Fruit fly (Drosophila melanogaster) whole organism, embryonic: ENCODE results near the gene CG9961.

Source experiments
- Aef1 ChIP-seq: fragments of 200-800 bp; sonication (Bioruptor generic); IDR thresholded peaks from 3 replicates; pipeline ENCODE4 v1.3.6; 2022; ENCODE audit warnings: missing biosample characterization, missing genetic modification characterization
- CG10209 ChIP-seq: fragments of 200-800 bp; sonication (Bioruptor generic); optimal IDR thresholded peaks from 3 replicates; lab custom pipeline; 2017; ENCODE audit warnings: missing biosample characterization, mild to moderate bottlenecking, missing genetic modification characterization, missing genetic modification reagents
- CG11247 ChIP-seq: fragments of 200-800 bp; sonication (Bioruptor generic); IDR thresholded peaks from 2 replicates; pipeline ENCODE4 v1.3.6; 2022; ENCODE audit warnings: missing biosample characterization, missing genetic modification characterization
- CG11723 ChIP-seq: fragments of 200-800 bp; sonication (Bioruptor generic); optimal IDR thresholded peaks from 2 replicates; lab custom pipeline; 2017; ENCODE audit warnings: missing biosample characterization, mild to moderate bottlenecking, missing genetic modification characterization
- CG14667 ChIP-seq: fragments of 200-800 bp; sonication (Bioruptor generic); IDR thresholded peaks from 2 replicates; pipeline ENCODE4 v1.3.6; 2022; ENCODE audit warnings: missing biosample characterization, missing genetic modification characterization
- CG17328 ChIP-seq: fragments of 200-800 bp; sonication (Bioruptor generic); IDR thresholded peaks from 2 replicates; pipeline ENCODE4 v1.3.6; 2022; ENCODE audit warnings: missing biosample characterization, missing genetic modification characterization
- CG18619 ChIP-seq: fragments of 200-800 bp; sonication (Bioruptor generic); optimal IDR thresholded peaks from 3 replicates; lab custom pipeline; 2017; ENCODE audit warnings: missing biosample characterization, mild to moderate bottlenecking, missing genetic modification characterization
- CG18764 ChIP-seq: fragments of 200-800 bp; sonication (Bioruptor generic); optimal IDR thresholded peaks from 3 replicates; lab custom pipeline; 2016; ENCODE audit warnings: missing biosample characterization, missing genetic modification characterization
- CG30431 ChIP-seq: fragments of 200-800 bp; sonication (Bioruptor generic); optimal IDR thresholded peaks from 2 replicates; lab custom pipeline; 2017; ENCODE audit warnings: missing biosample characterization, missing genetic modification characterization
- CG3163 ChIP-seq: fragments of 200-800 bp; sonication (Bioruptor generic); optimal IDR thresholded peaks from 3 replicates; lab custom pipeline; 2016; ENCODE audit warnings: missing biosample characterization, missing genetic modification characterization
- CG4730 ChIP-seq: fragments of 200-800 bp; sonication (Bioruptor generic); IDR thresholded peaks from 2 replicates; pipeline ENCODE4 v1.3.6; 2022; ENCODE audit warnings: missing biosample characterization, missing genetic modification characterization
- CG4820 ChIP-seq: fragments of 200-800 bp; sonication (Bioruptor generic); optimal IDR thresholded peaks from 3 replicates; lab custom pipeline; 2016; ENCODE audit warnings: missing biosample characterization, missing genetic modification characterization
- CG6175 ChIP-seq: fragments of 200-800 bp; sonication (Bioruptor generic); IDR thresholded peaks from 3 replicates; pipeline ENCODE4 v1.3.6; 2022; ENCODE audit warnings: missing biosample characterization, missing genetic modification characterization
- CG6654 ChIP-seq: fragments of 200-800 bp; sonication (Bioruptor generic); optimal IDR thresholded peaks from 2 replicates; lab custom pipeline; 2017; ENCODE audit warnings: missing biosample characterization, mild to moderate bottlenecking, missing genetic modification characterization
- CG7271 ChIP-seq: fragments of 200-800 bp; sonication (Bioruptor generic); optimal IDR thresholded peaks from 2 replicates; lab custom pipeline; 2018; ENCODE audit warnings: missing biosample characterization, mild to moderate bottlenecking, missing genetic modification characterization, moderate library complexity
- CG7357 ChIP-seq: fragments of 200-800 bp; sonication (Bioruptor generic); IDR thresholded peaks from 3 replicates; pipeline ENCODE4 v1.3.6; 2022; ENCODE audit warnings: missing biosample characterization, missing genetic modification characterization
- CG7963 ChIP-seq: fragments of 200-800 bp; sonication (Bioruptor generic); IDR thresholded peaks from 3 replicates; pipeline ENCODE4 v1.3.6; 2022; ENCODE audit warnings: missing biosample characterization, missing genetic modification characterization; ENCODE audit not compliant: partially characterized antibody
- CG9797 ChIP-seq: fragments of 200-800 bp; sonication (Bioruptor generic); optimal IDR thresholded peaks from 3 replicates; lab custom pipeline; 2018; ENCODE audit warnings: missing biosample characterization, mild to moderate bottlenecking, missing genetic modification characterization
- D ChIP-seq, 2 experiments: fragments of 200-800 bp in 1 of 2; fragments of >200 bp in 1 of 2; sonication (Bioruptor generic) in 1 of 2; optimal IDR thresholded peaks; 2 replicates in 1 of 2; 3 replicates in 1 of 2; lab custom pipeline; 2017; ENCODE audit warnings: mild to moderate bottlenecking in 1 of 2, missing biosample characterization in 1 of 2, missing genetic modification characterization in 1 of 2, missing genetic modification reagents in 1 of 2
- D19B ChIP-seq: fragments of 200-800 bp; sonication (Bioruptor generic); optimal IDR thresholded peaks from 2 replicates; lab custom pipeline; 2017; ENCODE audit warnings: missing biosample characterization, mild to moderate bottlenecking, missing genetic modification characterization
- Dip3 ChIP-seq: fragments of 200-800 bp; sonication (Bioruptor generic); optimal IDR thresholded peaks from 3 replicates; lab custom pipeline; 2016; ENCODE audit warnings: missing biosample characterization, missing genetic modification characterization
- Doc3 ChIP-seq: fragments of 200-800 bp; sonication (Bioruptor generic); IDR thresholded peaks from 3 replicates; pipeline ENCODE4 v1.3.6; 2022; ENCODE audit warnings: missing biosample characterization, missing genetic modification characterization; ENCODE audit not compliant: partially characterized antibody
- Elba2 ChIP-seq: fragments of 200-800 bp; sonication (Bioruptor generic); optimal IDR thresholded peaks from 3 replicates; lab custom pipeline; 2016; ENCODE audit warnings: missing biosample characterization, missing genetic modification characterization
- Gug ChIP-seq: fragments of 200-800 bp; sonication (Bioruptor generic); IDR thresholded peaks from 4 replicates; pipeline ENCODE4 v1.3.6; 2022; ENCODE audit warnings: missing biosample characterization, missing genetic modification characterization
- HmgD ChIP-seq: fragments of 200-800 bp; sonication (Bioruptor generic); optimal IDR thresholded peaks from 3 replicates; lab custom pipeline; 2016; ENCODE audit warnings: missing biosample characterization, missing genetic modification characterization
- Hmx ChIP-seq: fragments of 200-800 bp; sonication (Bioruptor generic); optimal IDR thresholded peaks from 2 replicates; lab custom pipeline; 2016; ENCODE audit warnings: missing biosample characterization, missing genetic modification characterization
- Jarid2 ChIP-seq: fragments of 200-800 bp; sonication (Bioruptor generic); optimal IDR thresholded peaks from 3 replicates; lab custom pipeline; 2017; ENCODE audit warnings: mild to moderate bottlenecking, missing biosample characterization, missing genetic modification reagents, missing genetic modification characterization
- Lpt ChIP-seq: fragments of >200 bp; optimal IDR thresholded peaks from 2 replicates; lab custom pipeline; 2018; ENCODE audit warnings: missing biosample characterization, missing genetic modification characterization
- Sry-β ChIP-seq: fragments of 200-800 bp; sonication (Bioruptor generic); optimal IDR thresholded peaks from 2 replicates; lab custom pipeline; 2018; ENCODE audit warnings: missing biosample characterization, mild to moderate bottlenecking, missing genetic modification characterization, moderate library complexity
- TFAM ChIP-seq: fragments of 200-800 bp; sonication (Bioruptor generic); optimal IDR thresholded peaks from 2 replicates; lab custom pipeline; 2017; ENCODE audit warnings: missing biosample characterization, missing genetic modification characterization, inconsistent platforms
- Xbp1 ChIP-seq: fragments of 200-800 bp; sonication (Bioruptor generic); optimal IDR thresholded peaks from 3 replicates; lab custom pipeline; 2016; ENCODE audit warnings: missing biosample characterization, mild to moderate bottlenecking, missing genetic modification characterization
- Xrp1 ChIP-seq: fragments of 200-800 bp; sonication (Bioruptor generic); IDR thresholded peaks from 2 replicates; pipeline ENCODE4 v1.3.6; 2022; ENCODE audit warnings: missing biosample characterization, missing genetic modification characterization
- br ChIP-seq: fragments of >200 bp; optimal IDR thresholded peaks from 2 replicates; lab custom pipeline; 2017
- cad ChIP-seq: fragments of >200 bp; optimal IDR thresholded peaks from 2 replicates; lab custom pipeline; 2017; ENCODE audit warnings: missing biosample characterization, missing genetic modification characterization
- dan ChIP-seq: fragments of 200-800 bp; sonication (Bioruptor generic); IDR thresholded peaks from 2 replicates; pipeline ENCODE4 v1.3.6; 2022; ENCODE audit warnings: missing biosample characterization, missing genetic modification characterization
- disco-r ChIP-seq: fragments of 200-800 bp; sonication (Bioruptor generic); optimal IDR thresholded peaks from 2 replicates; lab custom pipeline; 2016; ENCODE audit warnings: missing biosample characterization, missing genetic modification characterization
- gfzf ChIP-seq: fragments of 200-800 bp; sonication (Bioruptor generic); optimal IDR thresholded peaks from 2 replicates; lab custom pipeline; 2016; ENCODE audit warnings: missing biosample characterization, mild to moderate bottlenecking, missing genetic modification characterization, moderate library complexity
- inv ChIP-seq: fragments of 200-800 bp; sonication (Bioruptor generic); IDR thresholded peaks from 2 replicates; pipeline ENCODE4 v1.3.6; 2022; ENCODE audit warnings: missing biosample characterization, missing genetic modification characterization; ENCODE audit not compliant: partially characterized antibody
- lilli ChIP-seq: fragments of 200-800 bp; sonication (Bioruptor generic); optimal IDR thresholded peaks from 3 replicates; lab custom pipeline; 2016; ENCODE audit warnings: missing biosample characterization, missing genetic modification characterization
- otp ChIP-seq: fragments of 200-800 bp; sonication (Bioruptor generic); IDR thresholded peaks from 3 replicates; pipeline ENCODE4, ENCODE4 v1.3.6; 2022; ENCODE audit warnings: missing biosample characterization, missing genetic modification characterization
- peb ChIP-seq: fragments of 200-800 bp; sonication (Bioruptor generic); IDR thresholded peaks from 2 replicates; pipeline ENCODE4 v1.3.6; 2022; ENCODE audit warnings: missing biosample characterization, missing genetic modification characterization
- pfk ChIP-seq: fragments of 200-800 bp; sonication (Bioruptor generic); optimal IDR thresholded peaks from 2 replicates; lab custom pipeline; 2018; ENCODE audit warnings: missing biosample characterization, mild to moderate bottlenecking, missing genetic modification characterization, moderate library complexity
- ranshi ChIP-seq: fragments of 200-800 bp; sonication (Bioruptor generic); IDR thresholded peaks from 2 replicates; pipeline ENCODE4 v1.3.6; 2022; ENCODE audit warnings: missing biosample characterization, missing genetic modification characterization
- slp2 ChIP-seq: fragments of 200-800 bp; sonication (Bioruptor generic); optimal IDR thresholded peaks from 2 replicates; lab custom pipeline; 2016; ENCODE audit warnings: missing biosample characterization, missing genetic modification characterization
- ssp ChIP-seq: fragments of 200-800 bp; sonication (Bioruptor generic); IDR thresholded peaks from 2 replicates; pipeline ENCODE4 v1.3.6; 2022; ENCODE audit warnings: missing biosample characterization, missing genetic modification characterization
- toy ChIP-seq: fragments of 200-800 bp; sonication (Bioruptor generic); IDR thresholded peaks from 2 replicates; pipeline ENCODE4 v1.3.6; 2022; ENCODE audit warnings: missing biosample characterization, missing genetic modification characterization
- unpg ChIP-seq: fragments of 200-800 bp; sonication (Bioruptor generic); optimal IDR thresholded peaks from 3 replicates; lab custom pipeline; 2018; ENCODE audit warnings: missing biosample characterization, mild to moderate bottlenecking, missing genetic modification characterization, moderate library complexity
- usp ChIP-seq: fragments of >200 bp; optimal IDR thresholded peaks from 2 replicates; lab custom pipeline; 2017; ENCODE audit warnings: missing biosample characterization, missing genetic modification characterization
- yki ChIP-seq: fragments of >200 bp; optimal IDR thresholded peaks from 3 replicates; lab custom pipeline; 2018
- zfh1 ChIP-seq: fragments of 200-800 bp; sonication (Bioruptor generic); IDR thresholded peaks from 3 replicates; pipeline ENCODE4 v1.3.6; 2022; ENCODE audit warnings: missing biosample characterization, missing genetic modification characterization

The CG9961 gene

DNA sequence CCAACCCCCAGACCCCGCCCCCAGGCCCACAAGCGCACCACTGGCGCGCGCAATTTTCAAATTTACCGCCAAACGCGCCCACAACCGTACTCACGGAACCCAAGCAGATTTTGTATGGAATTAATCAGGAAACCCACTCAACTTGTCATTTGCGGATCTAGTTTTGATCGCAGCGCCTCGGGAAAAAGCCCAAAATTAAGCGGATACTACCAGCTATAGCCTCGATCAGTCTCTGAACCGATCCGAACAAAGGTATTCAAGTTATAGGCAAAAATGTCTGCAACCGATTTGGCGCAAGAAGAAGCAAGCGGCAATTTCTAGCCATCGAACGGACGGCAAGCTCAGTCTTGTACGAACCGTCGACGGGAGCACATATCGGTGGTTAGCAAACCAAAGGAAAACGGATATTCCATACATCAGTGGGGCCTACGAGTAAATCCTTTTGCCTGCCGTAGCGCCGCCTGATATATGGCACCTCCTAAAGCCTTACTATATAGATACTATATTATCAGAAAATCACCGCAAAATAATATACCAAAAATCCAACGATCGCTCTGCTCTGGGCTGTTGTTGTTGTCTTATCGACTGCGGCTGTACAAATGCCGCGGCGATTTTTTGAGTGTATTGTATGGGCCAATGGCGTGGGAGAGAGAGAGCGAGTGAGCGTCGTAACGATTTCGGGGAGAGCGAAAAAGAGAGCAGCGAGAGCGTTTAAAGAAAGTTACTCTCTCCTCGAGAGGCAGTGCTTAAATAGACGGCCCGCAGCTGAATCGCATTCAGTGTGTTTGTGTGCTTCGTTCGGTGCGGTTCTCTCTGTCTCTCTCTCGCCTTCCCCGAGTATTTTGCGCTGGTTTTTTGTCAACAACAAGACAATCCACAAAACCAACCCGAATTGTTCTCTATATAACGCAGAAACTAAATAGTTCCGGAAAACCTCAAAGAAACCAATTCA lies 8.0 kb upstream of the CG9961 start, which contains the start of gene Pgk (continued):
- TF ChIP-seq D (optimal IDR thresholded peaks at IDR 0.05; lab: Kevin White, UChicago) (peak; percentile 81), D (GFP tag; optimal IDR thresholded peaks at IDR 0.05; lab: Kevin White, UChicago) (peak; percentile 23), unpg (GFP tag; lab: Kevin White, UChicago) (peak; percentile 51), TFAM (GFP tag; lab: Kevin White, UChicago) (no peak), CG18619 (peak; percentile 12), Aef1 (GFP tag; lab: Robert Waterston, UW) (no peak), usp (no peak), CG14667 (GFP tag; lab: Robert Waterston, UW) (no peak), ssp (no peak), CG18764 (GFP tag; lab: Kevin White, UChicago) (no peak), toy (GFP tag; lab: Robert Waterston, UW) (no peak), disco-r (GFP tag; lab: Kevin White, UChicago) (peak; percentile 3), CG9797 (no peak), slp2 (no peak), yki (lab: Kevin White, UChicago) (peak; percentile 100), CG7357 (GFP tag; lab: Robert Waterston, UW) (no peak), Dip3 (GFP tag; lab: Kevin White, UChicago) (peak; percentile 33), CG11247 (no peak), CG30431 (GFP tag; lab: Kevin White, UChicago) (no peak), gfzf (no peak), Xbp1 (peak; percentile 30), Sry-β (peak; percentile 71), CG3163 (GFP tag; lab: Kevin White, UChicago) (peak; percentile 24), Jarid2 (GFP tag; lab: Kevin White, UChicago) (peak; percentile 74), Hmx (GFP tag; lab: Kevin White, UChicago) (no peak), dan (no peak), Doc3 (GFP tag; lab: Robert Waterston, UW) (no peak), lilli (GFP tag; lab: Kevin White, UChicago) (peak; percentile 73), CG4820 (GFP tag; lab: Kevin White, UChicago) (no peak), otp (GFP tag; lab: Robert Waterston, UW) (no peak), CG6175 (no peak), Elba2 (GFP tag; lab: Kevin White, UChicago) (no peak), zfh1 (GFP tag; lab: Robert Waterston, UW) (no peak), Gug (peak; percentile 1; the same call in 1 of the 4 replicates), cad (GFP tag; lab: Kevin White, UChicago) (no peak), CG11723 (GFP tag; lab: Kevin White, UChicago) (peak; percentile 54), CG7963 (no peak), CG6654 (GFP tag; lab: Kevin White, UChicago) (no peak), CG4730 (GFP tag; lab: Robert Waterston, UW) (no peak), peb (GFP tag; lab: Robert Waterston, UW) (no peak), inv (GFP tag; lab: Robert Waterston, UW) (no peak), CG17328 (no peak), HmgD (GFP tag; lab: Kevin White, UChicago) (peak; percentile 36), Xrp1 (GFP tag; lab: Robert Waterston, UW) (no peak), CG7271 (tag; lab: Kevin White, UChicago) (no peak), CG10209 (no peak), Lpt (peak; percentile 49), pfk (GFP tag; lab: Kevin White, UChicago) (peak; percentile 30), D19B (GFP tag; lab: Kevin White, UChicago) (no peak), br (lab: Kevin White, UChicago) (no peak), ranshi (GFP tag; lab: Robert Waterston, UW) (no peak)
